Worm (Caenorhabditis elegans): ENCODE data around the gene D1005.4.

Gene D1005.4

ce11 chrX:1497581-1497980 is 12.0 kb upstream of the D1005.4 start, which contains the start of gene F09E10.6:
Gene F09E10.6, minus strand, starts transcription at chrX:1497681.
- TF ChIP-seq nhr-25 (tag; optimal IDR thresholded peaks at IDR 0.05) (no peak), ceh-16 (tag; optimal IDR thresholded peaks at IDR 0.05) (no peak), ztf-11 (tag; optimal IDR thresholded peaks at IDR 0.05) (no peak), mml-1 (tag; optimal IDR thresholded peaks at IDR 0.05) (no peak), nhr-237 (tag; optimal IDR thresholded peaks at IDR 0.05) (no peak), ztf-4 (tag; optimal IDR thresholded peaks at IDR 0.05) (no peak), nhr-11 (tag; optimal IDR thresholded peaks at IDR 0.05) (no peak), elt-3 (tag; optimal IDR thresholded peaks at IDR 0.05) (no peak), lin-39 (tag; optimal IDR thresholded peaks at IDR 0.05) (no peak), nfya-1 (tag; optimal IDR thresholded peaks at IDR 0.05; ENCODE audit: insufficient read depth) (no peak)

- TF ChIP-seq zag-1 (tag; optimal IDR thresholded peaks at IDR 0.05) (no peak), fkh-2 (tag; optimal IDR thresholded peaks at IDR 0.05) (no peak), ceh-16 (tag; optimal IDR thresholded peaks at IDR 0.05) (no peak), pha-4 (tag; optimal IDR thresholded peaks at IDR 0.05) (no peak), unc-62 (GFP tag; optimal IDR thresholded peaks at IDR 0.05) (no peak), mdl-1 (tag; optimal IDR thresholded peaks at IDR 0.05) (no peak), nhr-67 (tag; optimal IDR thresholded peaks at IDR 0.05) (no peak), aly-2 (tag; optimal IDR thresholded peaks at IDR 0.05) (no peak), lin-15B (tag; optimal IDR thresholded peaks at IDR 0.05) (no peak)
These were observed 10.4 kb upstream of the D1005.4 start for ce11 chrX:1495980-1496379.

ce11 chrX:1494256-1494655 is 8.6 kb upstream of the D1005.4 start, which contains the start of gene F09E10.5:
Gene F09E10.5, minus strand, starts transcription at chrX:1494356.
- no peak for TF ChIP-seq fkh-10 (GFP tag; optimal IDR thresholded peaks at IDR 0.05)

ce11 chrX:1492174-1492573 is 6.6 kb upstream of the D1005.4 start:
- TF ChIP-seq ZK546.5 (tag; optimal IDR thresholded peaks at IDR 0.05) (no peak), egl-5 (tag; optimal IDR thresholded peaks at IDR 0.05) (no peak), nhr-23 (tag; optimal IDR thresholded peaks at IDR 0.05) (peak; percentile 27)

- TF ChIP-seq nhr-76 (tag; optimal IDR thresholded peaks at IDR 0.05) (no peak), egl-5 (tag; optimal IDR thresholded peaks at IDR 0.05) (no peak), ceh-16 (tag; optimal IDR thresholded peaks at IDR 0.05) (no peak), ama-1 (optimal IDR thresholded peaks at IDR 0.05) (no peak), nhr-11 (tag; optimal IDR thresholded peaks at IDR 0.05) (no peak), sea-2 (GFP tag; optimal IDR thresholded peaks at IDR 0.05) (no peak), ceh-9 (tag; optimal IDR thresholded peaks at IDR 0.05) (no peak), nhr-43 (tag; optimal IDR thresholded peaks at IDR 0.05; ENCODE audit: poor library complexity, severe bottlenecking) (no peak), eor-1 (tag; optimal IDR thresholded peaks at IDR 0.05) (no peak), nhr-25 (tag; optimal IDR thresholded peaks at IDR 0.05) (no peak), mdl-1 (tag; optimal IDR thresholded peaks at IDR 0.05) (no peak), mml-1 (tag; optimal IDR thresholded peaks at IDR 0.05) (no peak)
These were observed 5.4 kb upstream of the D1005.4 start for ce11 chrX:1491036-1491435.

ce11 chrX:1489574-1489973 is 4.0 kb upstream of the D1005.4 start:
- peak; percentile 10 for TF ChIP-seq lsy-12 (tag; optimal IDR thresholded peaks at IDR 0.05)
- no peak for TF ChIP-seq mml-1 (tag; optimal IDR thresholded peaks at IDR 0.05)

ce11 chrX:1488775-1489174 is 3.2 kb upstream of the D1005.4 start:
- TF ChIP-seq pha-4 (tag; optimal IDR thresholded peaks at IDR 0.05) (no peak), lsy-12 (tag; optimal IDR thresholded peaks at IDR 0.05) (peak; percentile 19)

ce11 chrX:1487096-1487495 is 1.5 kb upstream of the D1005.4 start:
- TF ChIP-seq nhr-237 (tag; optimal IDR thresholded peaks at IDR 0.05) (no peak), lin-39 (tag; optimal IDR thresholded peaks at IDR 0.05) (no peak), lin-15B (tag; optimal IDR thresholded peaks at IDR 0.05) (no peak), mml-1 (tag; optimal IDR thresholded peaks at IDR 0.05) (no peak), ztf-11 (tag; optimal IDR thresholded peaks at IDR 0.05) (no peak), nhr-12 (tag; optimal IDR thresholded peaks at IDR 0.05) (no peak)
